Fruit fly (Drosophila melanogaster) whole organism, pupa: ENCODE results near the gene CG13365.
"Not testable (repeated sequence)": the region's sequence is repeated elsewhere in the genome, so short reads cannot be mapped to it uniquely, and the experiment has no call there.

ENCODE experiments used
- CG10348 ChIP-seq: fragments of 200-800 bp; sonication (Bioruptor generic); IDR thresholded peaks from 2 replicates; pipeline ENCODE4 v1.3.6; 2022; ENCODE audit warnings: missing biosample characterization, missing genetic modification characterization
- CG14655 ChIP-seq: fragments of 200-800 bp; sonication (Bioruptor generic); optimal IDR thresholded peaks from 3 replicates; lab custom pipeline; 2017; ENCODE audit warnings: mild to moderate bottlenecking, missing biosample characterization, missing genetic modification reagents, missing genetic modification characterization
- CG17806 ChIP-seq: fragments of 200-800 bp; sonication (Bioruptor generic); optimal IDR thresholded peaks from 2 replicates; lab custom pipeline; 2018; ENCODE audit warnings: missing biosample characterization, mild to moderate bottlenecking, missing genetic modification characterization, moderate library complexity
- CG32121 ChIP-seq: fragments of 200-800 bp; sonication (Bioruptor generic); IDR thresholded peaks from 2 replicates; pipeline ENCODE4 v1.3.6; 2022; ENCODE audit warnings: missing biosample characterization, missing genetic modification characterization
- CG8159 ChIP-seq: fragments of 200-800 bp; sonication (Bioruptor generic); optimal IDR thresholded peaks from 3 replicates; lab custom pipeline; 2018; ENCODE audit warnings: missing biosample characterization, mild to moderate bottlenecking, missing genetic modification characterization, moderate library complexity
- CG8301 ChIP-seq: fragments of 200-800 bp; sonication (Bioruptor generic); optimal IDR thresholded peaks from 2 replicates; lab custom pipeline; 2018; ENCODE audit warnings: missing biosample characterization, mild to moderate bottlenecking, missing genetic modification characterization
- EcR ChIP-seq: fragments of 200-800 bp; sonication (Bioruptor generic); optimal IDR thresholded peaks from 3 replicates; lab custom pipeline; 2019; ENCODE audit warnings: missing biosample characterization, missing genetic modification characterization, mild to moderate bottlenecking, moderate library complexity, missing genetic modification reagents
- Pif1B ChIP-seq: fragments of 200-800 bp; sonication (Bioruptor generic); optimal IDR thresholded peaks from 3 replicates; lab custom pipeline; 2016; ENCODE audit warnings: missing biosample characterization, missing genetic modification characterization

DNA sequence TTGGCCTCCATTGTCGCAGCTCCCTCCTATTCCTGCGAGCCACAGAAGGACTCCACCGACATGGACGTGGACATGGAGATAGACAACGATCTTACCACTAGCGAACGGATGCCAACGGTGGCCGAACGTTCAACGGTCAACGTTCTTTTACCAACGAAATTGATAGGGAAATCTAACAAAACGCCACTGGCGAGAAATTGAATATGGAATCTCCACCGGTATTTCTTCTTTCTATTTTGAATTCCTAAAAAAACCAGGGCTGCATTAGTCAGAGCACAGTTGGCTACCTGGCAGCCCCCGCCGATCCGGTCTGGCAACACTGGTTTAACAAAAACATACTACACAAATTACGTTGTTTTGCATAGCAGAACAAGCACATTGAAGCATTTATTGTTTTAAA lies 23.4 kb upstream of the CG13365 start, which contains the start of gene CG13367:
- not testable (repeated sequence) for TF ChIP-seq CG14655 (GFP tag; lab: Kevin White, UChicago); CG8301; EcR (GFP tag; lab: Kevin White, UChicago); CG10348 (GFP tag; lab: Robert Waterston, UW); CG8159 (tag; lab: Kevin White, UChicago); CG17806; Pif1B (GFP tag; lab: Kevin White, UChicago); CG32121 (GFP tag; lab: Robert Waterston, UW)
